Worm (Caenorhabditis elegans): ENCODE results near the gene npax-3.

npax-3 gene

ce11 chrIV:10858300-10859016 lies 30.5 kb upstream of the npax-3 start, which contains the start of the genes T11G6.2 and hars-1 (continued):
- TF ChIP-seq ceh-88 (GFP tag; IDR thresholded peaks at IDR 0.05) (no peak), elt-3 (tag; optimal IDR thresholded peaks at IDR 0.05) (peak in 1 of 6 experiments; percentile 41), ceh-8 (GFP tag; optimal IDR thresholded peaks at IDR 0.05) (no peak), pag-3 (tag; optimal IDR thresholded peaks at IDR 0.05; ENCODE audit: borderline replicate concordance, insufficient read depth) (no peak), fkh-10 (GFP tag; optimal IDR thresholded peaks at IDR 0.05) (no peak), unc-30 (tag; optimal IDR thresholded peaks at IDR 0.05) (no peak), ceh-90 (tag; optimal IDR thresholded peaks at IDR 0.05) (no peak), nhr-90 (tag; optimal IDR thresholded peaks at IDR 0.05; ENCODE audit: poor library complexity) (no peak), lir-3 (tag; optimal IDR thresholded peaks at IDR 0.05; ENCODE audit: poor library complexity) (no peak), nhr-71 (tag; optimal IDR thresholded peaks at IDR 0.05) (no peak), lin-13 (GFP tag; optimal IDR thresholded peaks at IDR 0.05) (no peak), rnt-1 (tag; optimal IDR thresholded peaks at IDR 0.05) (no peak), aha-1 (tag; optimal IDR thresholded peaks at IDR 0.05) (no peak), hlh-17 (GFP tag; optimal IDR thresholded peaks at IDR 0.05; ENCODE audit: borderline replicate concordance) (no peak), mef-2 (tag; optimal IDR thresholded peaks at IDR 0.05) (no peak), mab-9 (GFP tag; IDR thresholded peaks at IDR 0.05) (no peak), ces-1 (GFP tag; optimal IDR thresholded peaks at IDR 0.05) (no peak), tbx-2 (tag; optimal IDR thresholded peaks at IDR 0.05) (no peak), nhr-84 (tag; optimal IDR thresholded peaks at IDR 0.05) (no peak), hlh-4 (tag; optimal IDR thresholded peaks at IDR 0.05) (no peak), grh-1 (GFP tag; IDR thresholded peaks at IDR 0.05) (no peak), ceh-63 (GFP tag; optimal IDR thresholded peaks at IDR 0.05) (no peak), snpc-4 (tag; optimal IDR thresholded peaks at IDR 0.05) (no peak), fkh-4 (tag; optimal IDR thresholded peaks at IDR 0.05; ENCODE audit: borderline replicate concordance) (no peak)

ce11 chrIV:10855946-10856345 lies 28.0 kb upstream of the npax-3 start:
- TF ChIP-seq lin-15B (tag; optimal IDR thresholded peaks at IDR 0.05) (no peak), unc-30 (tag; optimal IDR thresholded peaks at IDR 0.05) (no peak), ces-1 (GFP tag; optimal IDR thresholded peaks at IDR 0.05) (no peak), zip-4 (GFP tag; optimal IDR thresholded peaks at IDR 0.05) (no peak), isw-1 (GFP tag; IDR thresholded peaks at IDR 0.05) (no peak), nhr-28 (tag; optimal IDR thresholded peaks at IDR 0.05) (no peak), fos-1 (tag; optimal IDR thresholded peaks at IDR 0.05) (no peak), ceh-63 (GFP tag; optimal IDR thresholded peaks at IDR 0.05) (no peak), Y116A8C.19 (tag; optimal IDR thresholded peaks at IDR 0.05; ENCODE audit: borderline replicate concordance) (no peak), lir-3 (tag; optimal IDR thresholded peaks at IDR 0.05; ENCODE audit: poor library complexity) (no peak), sox-4 (tag; optimal IDR thresholded peaks at IDR 0.05) (no peak)

- no peak for TF ChIP-seq rnt-1 (tag; optimal IDR thresholded peaks at IDR 0.05)
- peak; percentile 41 for TF ChIP-seq lin-14 (GFP tag; optimal IDR thresholded peaks at IDR 0.05)
- TF ChIP-seq efl-3 (GFP tag; optimal IDR thresholded peaks at IDR 0.05) = no peak
- TF ChIP-seq swsn-7 (tag; optimal IDR thresholded peaks at IDR 0.05) = no peak
- peak; percentile 34 for TF ChIP-seq blmp-1 (tag; optimal IDR thresholded peaks at IDR 0.05)
- TF ChIP-seq snu-23 (GFP tag; optimal IDR thresholded peaks at IDR 0.05) = peak; percentile 19
- TF ChIP-seq elt-3 (tag; optimal IDR thresholded peaks at IDR 0.05) = peak in 2 of 6 experiments; percentile 2 to 19
- no peak for TF ChIP-seq zip-4 (GFP tag; optimal IDR thresholded peaks at IDR 0.05)
- TF ChIP-seq hlh-17 (GFP tag; optimal IDR thresholded peaks at IDR 0.05; ENCODE audit: borderline replicate concordance) = no peak
- peak in 1 of 2 experiments; percentile 7 for TF ChIP-seq lsy-2 (tag; optimal IDR thresholded peaks at IDR 0.05)
- TF ChIP-seq tbx-2 (tag; optimal IDR thresholded peaks at IDR 0.05) = peak; percentile 17
- no peak for TF ChIP-seq fkh-4 (tag; optimal IDR thresholded peaks at IDR 0.05; ENCODE audit: borderline replicate concordance)
- peak; percentile 66 for TF ChIP-seq nhr-85 (tag)
- TF ChIP-seq nhr-20 (tag; optimal IDR thresholded peaks at IDR 0.05) = peak; percentile 19
- TF ChIP-seq nhr-71 (tag; optimal IDR thresholded peaks at IDR 0.05) = peak; percentile 4
Observed at ce11 chrIV:10855049-10855448, 27.1 kb upstream of the npax-3 start, which contains the start of gene T11G6.3. TSS of gene T11G6.3 (minus strand) at chrIV:10855237.
